Worm (Caenorhabditis elegans) whole organism, mixed stage, embryonic: ENCODE data around the gene sra-2.
A peak's percentile ranks its signal among the peaks of the same experiment; 100 is the strongest.

Source experiments
- M03D4.4 ChIP-seq: sonication (generic microtip); optimal IDR thresholded peaks from 2 replicates; lab custom pipeline; 2017; ENCODE audit warnings: mild to moderate bottlenecking, missing genetic modification characterization, missing compliant biosample characterization
- bed-3 ChIP-seq: fragments of 200-800 bp; sonication (Bioruptor generic); optimal IDR thresholded peaks from 3 replicates; lab custom pipeline; 2018; ENCODE audit warnings: mild to moderate bottlenecking, missing genetic modification characterization, moderate library complexity, missing compliant biosample characterization
- blmp-1 ChIP-seq: fragments of 150-350 bp; optimal IDR thresholded peaks from 2 replicates; lab custom pipeline; 2014; ENCODE audit warnings: missing biosample characterization, missing genetic modification characterization
- ceh-39 ChIP-seq: fragments of 150-350 bp; optimal IDR thresholded peaks from 2 replicates; lab custom pipeline; 2014; ENCODE audit warnings: missing biosample characterization, missing genetic modification characterization
- ceh-43 ChIP-seq: fragments of 200-800 bp; sonication (Bioruptor generic); optimal IDR thresholded peaks from 2 replicates; lab custom pipeline; 2018; ENCODE audit warnings: mild to moderate bottlenecking, missing genetic modification characterization, moderate library complexity, missing compliant biosample characterization
- ceh-83 ChIP-seq: fragments of 200-800 bp; sonication (Bioruptor generic); optimal IDR thresholded peaks from 2 replicates; lab custom pipeline; 2018; ENCODE audit warnings: mild to moderate bottlenecking, missing genetic modification characterization, missing compliant biosample characterization
- ces-1 ChIP-seq: fragments of 150-350 bp; optimal IDR thresholded peaks from 2 replicates; lab custom pipeline; 2014; ENCODE audit warnings: missing biosample characterization, missing genetic modification reagents, missing genetic modification characterization
- cnd-1 ChIP-seq: fragments of 200-800 bp; sonication (Bioruptor generic); optimal IDR thresholded peaks from 2 replicates; lab custom pipeline; 2018; ENCODE audit warnings: mild to moderate bottlenecking, missing genetic modification characterization, missing compliant biosample characterization
- drap-1 ChIP-seq: fragments of 200-800 bp; sonication (Bioruptor generic); optimal IDR thresholded peaks from 3 replicates; lab custom pipeline; 2018; ENCODE audit warnings: mild to moderate bottlenecking, missing genetic modification characterization, missing compliant biosample characterization
- elt-1 ChIP-seq: sonication (generic microtip); optimal IDR thresholded peaks from 2 replicates; lab custom pipeline; 2017; ENCODE audit warnings: missing genetic modification characterization, mild to moderate bottlenecking, missing compliant biosample characterization, antibody characterized with exemption, moderate library complexity, borderline replicate concordance; ENCODE audit not compliant: insufficient read depth
- elt-3 ChIP-seq: fragments of 150-350 bp; optimal IDR thresholded peaks from 2 replicates; lab custom pipeline; 2014; ENCODE audit warnings: missing biosample characterization, missing genetic modification characterization
- flh-1 ChIP-seq: fragments of 200-800 bp; sonication (Bioruptor generic); optimal IDR thresholded peaks from 2 replicates; lab custom pipeline; 2018; ENCODE audit warnings: mild to moderate bottlenecking, missing genetic modification characterization, moderate library complexity, missing compliant biosample characterization
- ham-2 ChIP-seq: fragments of 200-800 bp; sonication (Bioruptor generic); optimal IDR thresholded peaks from 2 replicates; lab custom pipeline; 2018; ENCODE audit warnings: mild to moderate bottlenecking, missing genetic modification characterization, missing compliant biosample characterization
- hlh-1 ChIP-seq: fragments of 150-350 bp; optimal IDR thresholded peaks from 2 replicates; lab custom pipeline; 2014; ENCODE audit warnings: missing biosample characterization, missing genetic modification reagents, missing genetic modification characterization
- lin-13 ChIP-seq: fragments of 150-350 bp; optimal IDR thresholded peaks from 2 replicates; lab custom pipeline; 2014; ENCODE audit warnings: missing biosample characterization, missing genetic modification characterization
- lin-32 ChIP-seq: fragments of 200-800 bp; sonication (Bioruptor generic); optimal IDR thresholded peaks from 2 replicates; lab custom pipeline; 2018; ENCODE audit warnings: mild to moderate bottlenecking, missing genetic modification characterization, missing compliant biosample characterization
- lsy-2 ChIP-seq: fragments of 150-350 bp; optimal IDR thresholded peaks from 2 replicates; lab custom pipeline; 2014; ENCODE audit warnings: missing biosample characterization, missing genetic modification characterization
- mab-5 ChIP-seq: fragments of 150-350 bp; optimal IDR thresholded peaks from 2 replicates; lab custom pipeline; 2014; ENCODE audit warnings: missing biosample characterization, missing genetic modification characterization
- mep-1 ChIP-seq: fragments of 150-350 bp; optimal IDR thresholded peaks from 2 replicates; lab custom pipeline; 2017; ENCODE audit warnings: missing biosample characterization, missing genetic modification reagents, missing genetic modification characterization, inconsistent platforms
- mls-2 ChIP-seq: sonication (generic microtip); optimal IDR thresholded peaks from 2 replicates; lab custom pipeline; 2016; ENCODE audit warnings: mild to moderate bottlenecking, missing genetic modification characterization, moderate library complexity, missing compliant biosample characterization
- nhr-12 ChIP-seq: fragments of 150-350 bp; optimal IDR thresholded peaks from 2 replicates; lab custom pipeline; 2014; ENCODE audit warnings: missing biosample characterization, missing genetic modification characterization
- nhr-2 ChIP-seq: fragments of 150-350 bp; optimal IDR thresholded peaks from 2 replicates; lab custom pipeline; 2014; ENCODE audit warnings: missing biosample characterization, missing genetic modification characterization
- nhr-237 ChIP-seq: fragments of 150-350 bp; optimal IDR thresholded peaks from 2 replicates; lab custom pipeline; 2014; ENCODE audit warnings: missing biosample characterization, missing genetic modification characterization
- nhr-28 ChIP-seq: fragments of 150-350 bp; optimal IDR thresholded peaks from 2 replicates; lab custom pipeline; 2014; ENCODE audit warnings: missing biosample characterization, missing genetic modification characterization
- nhr-76 ChIP-seq: sonication (generic microtip); optimal IDR thresholded peaks from 2 replicates; lab custom pipeline; 2017; ENCODE audit warnings: missing biosample characterization, missing genetic modification characterization
- pha-4 ChIP-seq: fragments of 150-350 bp; optimal IDR thresholded peaks from 2 replicates; lab custom pipeline; 2018; ENCODE audit warnings: missing biosample characterization, missing genetic modification reagents, missing genetic modification characterization
- sem-2 ChIP-seq: fragments of 200-800 bp; sonication (Bioruptor generic); optimal IDR thresholded peaks from 2 replicates; lab custom pipeline; 2018; ENCODE audit warnings: mild to moderate bottlenecking, missing genetic modification characterization, missing compliant biosample characterization
- snpc-4 ChIP-seq: fragments of 150-350 bp; optimal IDR thresholded peaks from 2 replicates; lab custom pipeline; 2014; ENCODE audit warnings: missing biosample characterization, missing genetic modification characterization
- sptf-1 ChIP-seq: sonication (generic microtip); optimal IDR thresholded peaks from 2 replicates; lab custom pipeline; 2017; ENCODE audit warnings: mild to moderate bottlenecking, missing genetic modification characterization, moderate library complexity, missing compliant biosample characterization
- tbx-8 ChIP-seq: fragments of 200-800 bp; sonication (Bioruptor generic); optimal IDR thresholded peaks from 2 replicates; lab custom pipeline; 2018; ENCODE audit warnings: mild to moderate bottlenecking, missing genetic modification characterization, moderate library complexity, missing compliant biosample characterization
- unc-120 ChIP-seq: sonication (generic microtip); optimal IDR thresholded peaks from 2 replicates; lab custom pipeline; 2017; ENCODE audit warnings: missing genetic modification characterization, missing compliant biosample characterization; ENCODE audit not compliant: poor library complexity, severe bottlenecking
- unc-39 ChIP-seq: fragments of 150-350 bp; optimal IDR thresholded peaks from 2 replicates; lab custom pipeline; 2014; ENCODE audit warnings: missing biosample characterization, missing genetic modification characterization
- unc-62 ChIP-seq: fragments of 150-350 bp; optimal IDR thresholded peaks from 2 replicates; lab custom pipeline; 2014; ENCODE audit warnings: missing biosample characterization, missing genetic modification reagents, missing genetic modification characterization
- zip-8 ChIP-seq: fragments of 150-350 bp; optimal IDR thresholded peaks from 2 replicates; lab custom pipeline; 2014; ENCODE audit warnings: missing biosample characterization, missing genetic modification characterization
- ztf-11 ChIP-seq: fragments of 150-350 bp; optimal IDR thresholded peaks from 2 replicates; lab custom pipeline; 2014; ENCODE audit warnings: missing biosample characterization, missing genetic modification characterization

The sra-2 gene

DNA sequence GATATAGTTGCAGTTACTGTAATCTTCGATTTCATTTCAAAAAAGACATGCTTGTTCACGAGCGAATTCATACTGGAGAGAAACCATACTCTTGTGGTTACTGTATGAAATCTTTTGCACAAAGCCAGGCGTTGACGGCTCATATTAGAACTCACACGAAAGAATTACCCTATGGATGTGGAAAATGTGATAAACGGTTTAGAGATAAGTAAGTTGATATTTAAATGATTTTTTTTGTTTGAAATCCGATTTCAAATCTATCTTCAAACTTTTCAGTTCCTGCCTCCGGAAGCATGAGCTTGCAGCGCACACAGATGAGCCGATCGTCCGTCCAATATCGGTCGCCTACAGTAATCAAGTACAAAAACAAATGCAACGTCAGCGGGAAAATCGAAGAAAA lies 30.3 kb downstream of the sra-2 start:
- no peak for TF ChIP-seq sem-2 (GFP tag; lab: Kevin White, UChicago)
- TF ChIP-seq drap-1 (GFP tag; lab: Kevin White, UChicago), result no peak
- no peak for TF ChIP-seq nhr-76 (tag; lab: Kevin White, UChicago)
- TF ChIP-seq lin-32 (GFP tag; lab: Kevin White, UChicago), result no peak
- TF ChIP-seq unc-62 (GFP tag; lab: Kevin White, UChicago), result no peak
- no peak for TF ChIP-seq ceh-39
- no peak for TF ChIP-seq lin-13 (tag; lab: Kevin White, UChicago)
- no peak for TF ChIP-seq sptf-1
- no peak for TF ChIP-seq mab-5 (tag; lab: Kevin White, UChicago)
- no peak for TF ChIP-seq pha-4 (tag; lab: Kevin White, UChicago)
- TF ChIP-seq nhr-12, result no peak
- TF ChIP-seq, all 35 proteins: peak for 0

DNA sequence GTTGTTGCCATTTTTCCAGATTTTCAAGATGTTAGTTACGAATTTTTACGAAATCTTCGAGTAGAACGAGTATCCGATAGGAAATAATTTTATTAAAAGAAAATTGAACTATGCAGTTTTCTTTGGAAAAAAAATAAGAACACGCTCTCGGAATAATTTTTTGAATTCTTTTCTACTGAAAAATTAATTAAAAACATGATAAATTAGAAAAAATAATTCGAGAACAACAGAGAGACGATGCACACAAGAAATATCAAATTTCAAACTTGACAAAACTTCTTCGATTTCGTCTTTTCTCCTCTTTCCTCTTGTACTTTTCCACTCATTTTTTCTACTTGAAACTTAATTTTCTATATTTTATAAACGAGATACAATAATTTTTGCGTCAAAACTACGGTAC lies 31.3 kb downstream of the sra-2 start, which contains the start of gene F35H8.4:
Gene F35H8.4, minus strand, starts transcription at position 101 of the 400 bp plus-strand sequence.
- TF ChIP-seq elt-1 (tag; lab: Kevin White, UChicago) (no peak), M03D4.4 (tag; lab: Kevin White, UChicago) (no peak), mls-2 (tag; lab: Kevin White, UChicago) (no peak), hlh-1 (tag; lab: Kevin White, UChicago) (no peak), elt-3 (tag; lab: Kevin White, UChicago) (no peak), ceh-83 (GFP tag; lab: Kevin White, UChicago) (no peak), ceh-39 (no peak), ztf-11 (tag; lab: Kevin White, UChicago) (no peak), unc-62 (GFP tag; lab: Kevin White, UChicago) (no peak), nhr-237 (no peak), cnd-1 (tag; lab: Kevin White, UChicago) (no peak), zip-8 (tag; lab: Kevin White, UChicago) (no peak), lsy-2 (tag; lab: Kevin White, UChicago) (no peak), ceh-43 (GFP tag; lab: Kevin White, UChicago) (no peak)

DNA sequence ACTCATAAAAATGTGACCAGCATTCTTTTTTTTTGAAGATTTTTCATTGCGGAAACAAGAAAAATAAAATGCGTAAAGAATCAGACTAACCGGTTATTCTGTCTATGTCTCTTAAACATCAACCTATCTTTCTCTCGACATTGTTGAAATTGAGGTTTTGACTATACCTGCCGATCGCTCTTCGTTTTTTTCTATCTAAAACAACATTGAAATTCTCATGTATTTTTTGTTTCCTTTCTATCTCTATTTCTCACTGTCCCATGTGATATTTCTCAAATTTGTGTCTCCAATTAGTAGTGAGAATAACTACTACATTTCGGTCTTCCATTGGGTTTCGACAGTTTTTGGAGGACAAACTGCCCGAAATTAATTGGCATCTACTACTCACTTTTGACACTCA lies 32.3 kb downstream of the sra-2 start:
- TF ChIP-seq lin-32 (GFP tag; lab: Kevin White, UChicago), result no peak
- TF ChIP-seq ceh-39, result no peak
- no peak for TF ChIP-seq bed-3
- TF ChIP-seq elt-3 (tag; lab: Kevin White, UChicago), result no peak
- no peak for TF ChIP-seq tbx-8 (GFP tag; lab: Kevin White, UChicago)
- TF ChIP-seq mep-1, result no peak
- TF ChIP-seq mab-5 (tag; lab: Kevin White, UChicago), result no peak
- TF ChIP-seq mls-2 (tag; lab: Kevin White, UChicago), result no peak
- no peak for TF ChIP-seq pha-4 (tag; lab: Kevin White, UChicago)
- no peak for TF ChIP-seq cnd-1 (tag; lab: Kevin White, UChicago)
- no peak for TF ChIP-seq ceh-83 (GFP tag; lab: Kevin White, UChicago)
- TF ChIP-seq unc-62 (GFP tag; lab: Kevin White, UChicago), result no peak
- TF ChIP-seq snpc-4, result no peak
- no peak for TF ChIP-seq elt-1 (tag; lab: Kevin White, UChicago)
- TF ChIP-seq ceh-43 (GFP tag; lab: Kevin White, UChicago), result no peak
- no peak for TF ChIP-seq hlh-1 (tag; lab: Kevin White, UChicago)

DNA sequence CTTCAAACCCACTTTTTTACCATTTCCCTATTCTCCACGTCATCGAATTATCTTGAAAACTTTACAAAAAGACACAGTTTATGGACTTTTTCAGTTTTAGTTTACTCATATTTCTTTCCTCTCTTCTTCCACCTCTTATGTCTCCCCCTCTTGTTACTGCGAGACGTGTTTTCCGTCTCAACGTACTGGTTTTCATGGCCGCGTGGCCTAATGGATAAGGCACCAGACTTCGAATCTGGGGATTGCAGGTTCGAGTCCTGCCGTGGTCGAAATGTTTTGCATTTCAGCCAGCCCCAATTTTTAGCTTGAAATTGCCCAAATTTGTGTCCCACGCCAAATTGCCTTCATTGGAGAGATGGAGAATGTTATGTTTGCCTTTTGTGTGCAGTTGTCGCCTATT lies 37.5 kb downstream of the sra-2 start:
- TF ChIP-seq pha-4 (tag; lab: Kevin White, UChicago) (no peak), unc-39 (tag; lab: Kevin White, UChicago) (peak; percentile 57), lsy-2 (tag; lab: Kevin White, UChicago) (no peak), nhr-12 (no peak), ceh-39 (no peak), flh-1 (GFP tag; lab: Kevin White, UChicago) (peak; percentile 79), nhr-28 (no peak), tbx-8 (GFP tag; lab: Kevin White, UChicago) (peak; percentile 85), nhr-2 (tag; lab: Kevin White, UChicago) (no peak), elt-1 (tag; lab: Kevin White, UChicago) (no peak), cnd-1 (tag; lab: Kevin White, UChicago) (peak; percentile 93), sem-2 (GFP tag; lab: Kevin White, UChicago) (peak; percentile 90), zip-8 (tag; lab: Kevin White, UChicago) (no peak), M03D4.4 (tag; lab: Kevin White, UChicago) (peak; percentile 94), ces-1 (GFP tag; lab: Kevin White, UChicago) (peak; percentile 21), lin-32 (GFP tag; lab: Kevin White, UChicago) (peak; percentile 86), nhr-76 (tag; lab: Kevin White, UChicago) (no peak), mep-1 (peak; percentile 6), nhr-237 (no peak), ceh-83 (GFP tag; lab: Kevin White, UChicago) (peak; percentile 91), ztf-11 (tag; lab: Kevin White, UChicago) (peak; percentile 22), ceh-43 (GFP tag; lab: Kevin White, UChicago) (peak; percentile 90), unc-120 (tag; lab: Kevin White, UChicago) (peak; percentile 84), elt-3 (tag; lab: Kevin White, UChicago) (no peak), unc-62 (GFP tag; lab: Kevin White, UChicago) (peak; percentile 17), mab-5 (tag; lab: Kevin White, UChicago) (no peak), lin-13 (tag; lab: Kevin White, UChicago) (no peak), blmp-1 (tag; lab: Kevin White, UChicago) (no peak), snpc-4 (no peak), sptf-1 (peak; percentile 95), drap-1 (GFP tag; lab: Kevin White, UChicago) (peak; percentile 92), mls-2 (tag; lab: Kevin White, UChicago) (peak; percentile 95), ham-2 (GFP tag; lab: Kevin White, UChicago) (peak; percentile 75), bed-3 (peak; percentile 85), hlh-1 (tag; lab: Kevin White, UChicago) (peak; percentile 23)
